Fruit fly (Drosophila melanogaster): ENCODE measurements around the gene CG7742.

- no peak for TF ChIP-seq usp (GFP tag; optimal IDR thresholded peaks at IDR 0.05)
- TF ChIP-seq CG8478 (optimal IDR thresholded peaks at IDR 0.05): no peak
Observed at dm6 chr2L:5239433-5240278, 24.8 kb upstream of the CG7742 start.

Data from whole organism.